Fruit fly (Drosophila melanogaster) whole organism, pupa: Measurements from ENCODE around the gene CG9500.

ENCODE experiments used
- CG10348 ChIP-seq: fragments of 200-800 bp; sonication (Bioruptor generic); IDR thresholded peaks from 2 replicates; pipeline ENCODE4 v1.3.6; 2022; ENCODE audit warnings: missing biosample characterization, missing genetic modification characterization
- CG12605 ChIP-seq: fragments of 200-800 bp; sonication (Bioruptor generic); IDR thresholded peaks from 2 replicates; pipeline ENCODE4 v1.3.6; 2022; ENCODE audit warnings: missing biosample characterization, missing genetic modification characterization
- CG13204 ChIP-seq: fragments of 200-800 bp; sonication (Bioruptor generic); optimal IDR thresholded peaks from 2 replicates; lab custom pipeline; 2018; ENCODE audit warnings: missing biosample characterization, mild to moderate bottlenecking, missing genetic modification characterization, moderate library complexity
- CG14655 ChIP-seq: fragments of 200-800 bp; sonication (Bioruptor generic); optimal IDR thresholded peaks from 3 replicates; lab custom pipeline; 2017; ENCODE audit warnings: mild to moderate bottlenecking, missing biosample characterization, missing genetic modification reagents, missing genetic modification characterization
- CG15710 ChIP-seq: fragments of 200-800 bp; sonication (Bioruptor generic); optimal IDR thresholded peaks from 2 replicates; lab custom pipeline; 2018; ENCODE audit warnings: missing biosample characterization, mild to moderate bottlenecking, missing genetic modification characterization, moderate library complexity
- CG17806 ChIP-seq: fragments of 200-800 bp; sonication (Bioruptor generic); optimal IDR thresholded peaks from 2 replicates; lab custom pipeline; 2018; ENCODE audit warnings: missing biosample characterization, mild to moderate bottlenecking, missing genetic modification characterization, moderate library complexity
- CG32121 ChIP-seq: fragments of 200-800 bp; sonication (Bioruptor generic); IDR thresholded peaks from 2 replicates; pipeline ENCODE4 v1.3.6; 2022; ENCODE audit warnings: missing biosample characterization, missing genetic modification characterization
- CG34367 ChIP-seq: fragments of 200-800 bp; sonication (Bioruptor generic); optimal IDR thresholded peaks from 2 replicates; lab custom pipeline; 2018; ENCODE audit warnings: missing biosample characterization, mild to moderate bottlenecking, missing genetic modification characterization
- CG4496 ChIP-seq: fragments of 200-800 bp; sonication (Bioruptor generic); IDR thresholded peaks from 3 replicates; pipeline ENCODE4 v1.3.6; 2022; ENCODE audit warnings: missing biosample characterization, missing genetic modification characterization
- CG8159 ChIP-seq: fragments of 200-800 bp; sonication (Bioruptor generic); optimal IDR thresholded peaks from 3 replicates; lab custom pipeline; 2018; ENCODE audit warnings: missing biosample characterization, mild to moderate bottlenecking, missing genetic modification characterization, moderate library complexity
- CG8301 ChIP-seq: fragments of 200-800 bp; sonication (Bioruptor generic); optimal IDR thresholded peaks from 2 replicates; lab custom pipeline; 2018; ENCODE audit warnings: missing biosample characterization, mild to moderate bottlenecking, missing genetic modification characterization
- CG9948 ChIP-seq: fragments of 200-800 bp; sonication (Bioruptor generic); optimal IDR thresholded peaks from 2 replicates; lab custom pipeline; 2018; ENCODE audit warnings: missing biosample characterization, mild to moderate bottlenecking, missing genetic modification characterization, moderate library complexity
- D1 ChIP-seq: fragments of 200-800 bp; sonication (Bioruptor generic); optimal IDR thresholded peaks from 2 replicates; lab custom pipeline; 2018; ENCODE audit warnings: missing biosample characterization, mild to moderate bottlenecking, missing genetic modification characterization, moderate library complexity
- EcR ChIP-seq: fragments of 200-800 bp; sonication (Bioruptor generic); optimal IDR thresholded peaks from 3 replicates; lab custom pipeline; 2019; ENCODE audit warnings: missing biosample characterization, missing genetic modification characterization, mild to moderate bottlenecking, moderate library complexity, missing genetic modification reagents
- Ets98B ChIP-seq: fragments of 200-800 bp; sonication (Bioruptor generic); IDR thresholded peaks from 2 replicates; pipeline ENCODE4 v1.3.6; 2022; ENCODE audit warnings: missing biosample characterization, missing genetic modification characterization
- Pif1A ChIP-seq: fragments of 200-800 bp; sonication (Bioruptor generic); optimal IDR thresholded peaks from 3 replicates; lab custom pipeline; 2016; ENCODE audit warnings: missing biosample characterization, missing genetic modification characterization
- Pif1B ChIP-seq: fragments of 200-800 bp; sonication (Bioruptor generic); optimal IDR thresholded peaks from 3 replicates; lab custom pipeline; 2016; ENCODE audit warnings: missing biosample characterization, missing genetic modification characterization
- Snoo ChIP-seq: fragments of 200-800 bp; sonication (Bioruptor generic); optimal IDR thresholded peaks from 3 replicates; lab custom pipeline; 2017; ENCODE audit warnings: missing biosample characterization, mild to moderate bottlenecking, missing genetic modification characterization, inconsistent platforms
- fd96Ca ChIP-seq: fragments of 200-800 bp; sonication (Bioruptor generic); IDR thresholded peaks from 3 replicates; pipeline ENCODE4 v1.3.6; 2022; ENCODE audit warnings: missing biosample characterization, missing genetic modification characterization
- gl ChIP-seq: fragments of 200-800 bp; sonication (Bioruptor generic); optimal IDR thresholded peaks from 2 replicates; lab custom pipeline; 2018; ENCODE audit warnings: missing biosample characterization, mild to moderate bottlenecking, missing genetic modification characterization
- rn ChIP-seq: fragments of 200-800 bp; sonication (Bioruptor generic); IDR thresholded peaks from 2 replicates; pipeline ENCODE4 v1.3.6; 2022; ENCODE audit warnings: missing biosample characterization, missing genetic modification characterization

The CG9500 gene

DNA sequence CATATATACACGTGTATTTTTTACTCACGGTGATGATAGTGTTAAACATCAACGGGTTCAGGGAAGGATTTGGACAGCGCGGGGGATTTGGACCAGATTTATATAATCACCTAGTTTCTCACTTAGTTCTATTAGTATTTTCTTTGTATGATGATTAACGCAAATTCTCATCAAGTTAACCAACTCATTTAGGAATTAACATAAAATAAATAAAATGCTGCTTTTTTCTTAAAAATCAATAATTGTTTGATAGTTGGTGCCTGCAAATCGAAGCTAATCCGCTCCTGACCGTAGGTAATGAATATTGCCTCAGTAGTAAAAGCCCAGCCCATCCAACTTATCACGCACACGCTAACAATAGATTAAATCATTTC is 6.3 kb downstream of the CG9500 start:
- TF ChIP-seq Snoo (tag; lab: Kevin White, UChicago), result no peak
- no peak for TF ChIP-seq CG9948 (tag; lab: Kevin White, UChicago)
- TF ChIP-seq Ets98B, result peak; percentile 24; the same call in 1 of the 2 replicates
- peak; percentile 38 for TF ChIP-seq CG8159 (tag; lab: Kevin White, UChicago)
- TF ChIP-seq CG4496 (GFP tag; lab: Robert Waterston, UW), result no peak; the same call in 2 of the 3 replicates
- 0 out of 3 replicates have a peak, but pooled peaks have one; percentile 36 for TF ChIP-seq fd96Ca (GFP tag; lab: Robert Waterston, UW)
- peak; percentile 14 for TF ChIP-seq CG15710 (tag; lab: Kevin White, UChicago)
- TF ChIP-seq, all 21 proteins: peak for 4

- TF ChIP-seq CG15710 (tag; lab: Kevin White, UChicago), result no peak
- TF ChIP-seq CG34367 (tag; lab: Kevin White, UChicago), result no peak
- TF ChIP-seq rn (GFP tag; lab: Robert Waterston, UW), result no peak
- TF ChIP-seq Snoo (tag; lab: Kevin White, UChicago), result no peak
- no peak for TF ChIP-seq fd96Ca (GFP tag; lab: Robert Waterston, UW)
- TF ChIP-seq CG17806 (tag; lab: Kevin White, UChicago), result no peak
- TF ChIP-seq CG13204 (GFP tag; lab: Kevin White, UChicago), result no peak
- no peak for TF ChIP-seq Pif1A (GFP tag; lab: Kevin White, UChicago)
- no peak for TF ChIP-seq CG8159 (tag; lab: Kevin White, UChicago)
- no peak for TF ChIP-seq D1 (tag; lab: Kevin White, UChicago)
- TF ChIP-seq CG14655 (GFP tag; lab: Kevin White, UChicago), result no peak
- no peak for TF ChIP-seq Pif1B (GFP tag; lab: Kevin White, UChicago)
- no peak for TF ChIP-seq Ets98B
- TF ChIP-seq gl (tag; lab: Kevin White, UChicago), result no peak
- no peak for TF ChIP-seq CG4496 (GFP tag; lab: Robert Waterston, UW)
- TF ChIP-seq CG32121 (GFP tag; lab: Robert Waterston, UW), result no peak
- TF ChIP-seq CG10348 (GFP tag; lab: Robert Waterston, UW), result no peak
These were observed 6.9 kb downstream of the CG9500 start, which contains the start of gene CG9498 for dm6 chr2L:6350984-6351808. CG9498 (minus strand) TSS chr2L:6351034.

DNA sequence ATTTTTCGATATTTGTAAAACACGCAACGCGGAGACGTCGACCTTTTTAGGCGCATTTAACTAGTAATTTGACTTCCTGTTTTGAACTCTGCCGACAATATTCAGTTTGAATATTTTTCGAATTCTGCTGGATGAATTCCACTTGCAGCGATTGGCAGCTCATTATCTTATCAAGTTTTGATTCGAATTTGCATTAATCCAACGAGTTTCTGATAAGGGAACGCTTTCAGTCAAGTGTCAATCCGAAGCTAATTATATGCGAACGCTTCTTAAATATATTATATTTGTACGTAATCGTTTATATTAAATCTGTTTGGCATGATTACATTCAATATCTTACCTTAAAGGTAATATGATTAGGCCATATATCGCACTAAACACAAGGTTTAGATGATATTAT is 9.8 kb downstream of the CG9500 start, which contains the start of gene CG9497:
Gene CG9497 (minus strand): TSS at position 101 of the 400 bp plus-strand sequence.
- TF ChIP-seq Ets98B (no peak), CG12605 (GFP tag; lab: Robert Waterston, UW) (no peak), CG15710 (tag; lab: Kevin White, UChicago) (no peak), D1 (tag; lab: Kevin White, UChicago) (no peak), CG10348 (GFP tag; lab: Robert Waterston, UW) (no peak), CG8301 (tag; lab: Kevin White, UChicago) (no peak), gl (tag; lab: Kevin White, UChicago) (no peak), rn (GFP tag; lab: Robert Waterston, UW) (no peak)

DNA sequence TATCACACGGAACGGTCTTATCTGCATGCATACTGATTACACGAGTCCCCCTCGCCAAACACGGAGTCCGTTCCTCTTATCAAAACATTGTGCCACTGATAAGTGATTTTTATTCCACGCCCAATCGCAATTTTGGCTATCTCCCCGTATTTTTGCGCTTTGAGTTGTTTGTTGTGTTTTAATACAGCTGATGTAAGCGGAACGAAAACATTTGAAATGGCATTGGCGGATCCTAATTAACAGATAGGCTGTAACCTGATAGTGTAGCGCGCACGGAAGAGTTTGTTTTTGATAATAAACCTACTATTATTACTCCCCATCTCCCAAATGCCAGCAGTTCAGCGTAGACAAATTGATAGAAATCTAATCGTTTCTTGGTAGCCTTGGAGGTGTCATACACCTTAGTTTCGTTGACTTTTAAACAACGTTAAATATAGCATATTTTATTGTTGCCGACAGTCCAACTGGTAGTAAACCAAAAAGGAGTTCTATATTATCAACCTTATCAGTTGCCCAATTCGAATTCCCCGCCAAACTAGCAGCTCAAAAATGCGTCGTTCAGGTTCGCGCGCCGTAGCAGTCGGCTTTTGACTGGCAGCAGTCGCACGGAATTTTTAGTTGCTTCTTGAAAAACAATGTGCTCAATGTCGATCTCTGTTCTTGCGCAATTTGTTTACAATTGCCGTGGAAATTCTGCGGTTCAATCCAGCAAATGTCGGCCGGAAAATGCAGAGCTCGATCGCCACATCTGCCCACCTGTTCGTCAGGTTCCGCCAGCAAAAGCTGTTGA is 14.8 kb downstream of the CG9500 start:
- TF ChIP-seq CG8159 (tag; lab: Kevin White, UChicago) (no peak), CG14655 (GFP tag; lab: Kevin White, UChicago) (no peak), CG10348 (GFP tag; lab: Robert Waterston, UW) (no peak), rn (GFP tag; lab: Robert Waterston, UW) (no peak), EcR (GFP tag; lab: Kevin White, UChicago) (no peak), CG4496 (GFP tag; lab: Robert Waterston, UW) (peak; percentile 59; the same call in 2 of the 3 replicates), CG34367 (tag; lab: Kevin White, UChicago) (no peak), gl (tag; lab: Kevin White, UChicago) (no peak)

DNA sequence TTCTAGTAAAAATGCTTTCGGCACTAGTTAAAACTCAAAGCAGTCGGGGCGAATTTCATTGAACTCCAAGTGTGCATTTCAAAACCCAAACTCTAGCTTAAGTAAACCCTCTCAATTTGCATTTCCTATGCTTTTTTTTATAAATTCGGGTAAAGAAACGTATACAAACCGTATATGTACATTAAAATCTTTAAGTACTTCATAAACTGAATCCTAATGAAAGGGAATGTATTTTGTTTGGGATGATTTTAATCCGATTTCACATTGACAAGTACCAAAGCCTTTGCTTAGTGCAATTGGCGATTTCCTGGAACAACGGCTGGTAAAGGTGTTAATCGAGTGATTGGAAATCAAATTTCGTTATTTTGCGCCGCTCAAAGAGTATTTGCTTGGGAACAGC is 16.9 kb downstream of the CG9500 start:
- no peak for TF ChIP-seq CG13204 (GFP tag; lab: Kevin White, UChicago)
- no peak for TF ChIP-seq CG8159 (tag; lab: Kevin White, UChicago)
- TF ChIP-seq CG10348 (GFP tag; lab: Robert Waterston, UW), result no peak
- TF ChIP-seq CG14655 (GFP tag; lab: Kevin White, UChicago), result no peak
- no peak for TF ChIP-seq D1 (tag; lab: Kevin White, UChicago)
- TF ChIP-seq Pif1B (GFP tag; lab: Kevin White, UChicago), result no peak
- TF ChIP-seq Ets98B, result no peak
- TF ChIP-seq gl (tag; lab: Kevin White, UChicago), result no peak
- no peak for TF ChIP-seq CG9948 (tag; lab: Kevin White, UChicago)
- no peak for TF ChIP-seq CG32121 (GFP tag; lab: Robert Waterston, UW)
- TF ChIP-seq Pif1A (GFP tag; lab: Kevin White, UChicago), result no peak
- TF ChIP-seq CG34367 (tag; lab: Kevin White, UChicago), result no peak
- no peak for TF ChIP-seq CG12605 (GFP tag; lab: Robert Waterston, UW)
- no peak for TF ChIP-seq CG8301 (tag; lab: Kevin White, UChicago)
- no peak for TF ChIP-seq rn (GFP tag; lab: Robert Waterston, UW)
- TF ChIP-seq CG4496 (GFP tag; lab: Robert Waterston, UW), result no peak
